Worm (Caenorhabditis elegans) whole organism, L2 larva: ENCODE results near the gene sms-3.

ENCODE experiments used
- C34F6.9 ChIP-seq: fragments of 150-350 bp; optimal IDR thresholded peaks from 2 replicates; lab custom pipeline; 2014; ENCODE audit warnings: missing biosample characterization, missing genetic modification characterization
- F13H6.1 ChIP-seq: sonication (generic microtip); optimal IDR thresholded peaks from 2 replicates; lab custom pipeline; 2016; ENCODE audit warnings: missing genetic modification characterization, missing compliant biosample characterization
- Y55F3AM.14 ChIP-seq: fragments of 200-800 bp; sonication (Bioruptor generic); optimal IDR thresholded peaks from 2 replicates; lab custom pipeline; 2018; ENCODE audit warnings: mild to moderate bottlenecking, missing genetic modification characterization, missing compliant biosample characterization
- ZK546.5 ChIP-seq: sonication (generic microtip); optimal IDR thresholded peaks from 2 replicates; lab custom pipeline; 2017; ENCODE audit warnings: missing biosample characterization, missing genetic modification characterization
- alr-1 ChIP-seq: fragments of 150-350 bp; optimal IDR thresholded peaks from 2 replicates; lab custom pipeline; 2014; ENCODE audit warnings: missing biosample characterization, missing genetic modification characterization
- aly-2 ChIP-seq: fragments of 150-350 bp; optimal IDR thresholded peaks from 2 replicates; lab custom pipeline; 2014; ENCODE audit warnings: missing biosample characterization, missing genetic modification characterization
- blmp-1 ChIP-seq: sonication (generic microtip); optimal IDR thresholded peaks from 2 replicates; lab custom pipeline; 2017; ENCODE audit warnings: missing genetic modification characterization, mild to moderate bottlenecking, missing compliant biosample characterization, antibody characterized with exemption, moderate library complexity; ENCODE audit not compliant: insufficient read depth
- crh-2 ChIP-seq: sonication (generic microtip); optimal IDR thresholded peaks from 2 replicates; lab custom pipeline; 2017; ENCODE audit warnings: missing biosample characterization, missing genetic modification characterization
- fos-1 ChIP-seq: fragments of 150-350 bp; optimal IDR thresholded peaks from 2 replicates; lab custom pipeline; 2014; ENCODE audit warnings: missing biosample characterization, missing genetic modification characterization
- gmeb-1 ChIP-seq: fragments of 150-350 bp; optimal IDR thresholded peaks from 2 replicates; lab custom pipeline; 2014; ENCODE audit warnings: missing biosample characterization, missing genetic modification characterization
- lin-11 ChIP-seq: fragments of 150-350 bp; sonication (generic microtip); optimal IDR thresholded peaks from 2 replicates; lab custom pipeline; 2014; ENCODE audit warnings: missing biosample characterization, missing genetic modification characterization, inconsistent platforms, mixed read lengths
- lin-13 ChIP-seq: fragments of 150-350 bp; optimal IDR thresholded peaks from 2 replicates; lab custom pipeline; 2014; ENCODE audit warnings: missing biosample characterization, missing genetic modification reagents, missing genetic modification characterization
- lin-39 ChIP-seq: fragments of 150-350 bp; optimal IDR thresholded peaks from 2 replicates; lab custom pipeline; 2014; ENCODE audit warnings: missing biosample characterization, missing genetic modification reagents, missing genetic modification characterization
- lsy-2 ChIP-seq, 2 experiments: fragments of 150-350 bp in 1 of 2; sonication (generic microtip) in 1 of 2; optimal IDR thresholded peaks; 2 replicates each; lab custom pipeline; 2014 to 2017; ENCODE audit warnings: missing biosample characterization in 2 of 2, missing genetic modification characterization in 2 of 2
- mab-5 ChIP-seq: fragments of 150-350 bp; optimal IDR thresholded peaks from 2 replicates; lab custom pipeline; 2014; ENCODE audit warnings: missing biosample characterization, missing genetic modification characterization
- nhr-10 ChIP-seq: sonication (generic microtip); optimal IDR thresholded peaks from 2 replicates; lab custom pipeline; 2017; ENCODE audit warnings: missing biosample characterization, missing genetic modification characterization
- nhr-11 ChIP-seq: fragments of 150-350 bp; optimal IDR thresholded peaks from 2 replicates; lab custom pipeline; 2014; ENCODE audit warnings: missing biosample characterization, missing genetic modification characterization
- nhr-129 ChIP-seq: fragments of 150-350 bp; optimal IDR thresholded peaks from 2 replicates; lab custom pipeline; 2014; ENCODE audit warnings: missing biosample characterization, missing genetic modification characterization
- nhr-21 ChIP-seq: fragments of 150-350 bp; optimal IDR thresholded peaks from 2 replicates; lab custom pipeline; 2014; ENCODE audit warnings: missing biosample characterization, missing genetic modification characterization
- nhr-23 ChIP-seq: fragments of 150-350 bp; optimal IDR thresholded peaks from 2 replicates; lab custom pipeline; 2014; ENCODE audit warnings: missing biosample characterization, missing genetic modification reagents, missing genetic modification characterization
- nhr-237 ChIP-seq: fragments of 150-350 bp; optimal IDR thresholded peaks from 2 replicates; lab custom pipeline; 2014; ENCODE audit warnings: missing biosample characterization, missing genetic modification characterization
- nhr-25 ChIP-seq: fragments of 150-350 bp; sonication (generic microtip); optimal IDR thresholded peaks from 3 replicates; lab custom pipeline; 2014; ENCODE audit warnings: missing biosample characterization, missing genetic modification characterization
- nhr-6 ChIP-seq: fragments of 150-350 bp; optimal IDR thresholded peaks from 2 replicates; lab custom pipeline; 2014; ENCODE audit warnings: missing biosample characterization, missing genetic modification characterization
- nhr-77 ChIP-seq: fragments of 150-350 bp; optimal IDR thresholded peaks from 2 replicates; lab custom pipeline; 2014; ENCODE audit warnings: missing biosample characterization, missing genetic modification characterization
- peb-1 ChIP-seq: fragments of 150-350 bp; optimal IDR thresholded peaks from 2 replicates; lab custom pipeline; 2014; ENCODE audit warnings: missing biosample characterization, missing genetic modification characterization
- sem-4 ChIP-seq: fragments of 150-350 bp; optimal IDR thresholded peaks from 2 replicates; lab custom pipeline; 2014; ENCODE audit warnings: missing biosample characterization, missing genetic modification reagents, missing genetic modification characterization
- skn-1 ChIP-seq: sonication (generic microtip); optimal IDR thresholded peaks from 2 replicates; lab custom pipeline; 2017; ENCODE audit warnings: missing biosample characterization, missing genetic modification characterization
- sma-3 ChIP-seq: sonication (generic microtip); optimal IDR thresholded peaks from 2 replicates; lab custom pipeline; 2016; ENCODE audit warnings: missing genetic modification reagents, missing genetic modification characterization, missing compliant biosample characterization
- sma-9 ChIP-seq, 2 experiments: fragments of 150-350 bp in 1 of 2; sonication (generic microtip) in 1 of 2; optimal IDR thresholded peaks; 2 replicates each; lab custom pipeline; 2014 to 2016; ENCODE audit warnings: missing genetic modification characterization in 2 of 2, mild to moderate bottlenecking in 1 of 2, missing biosample characterization in 1 of 2, missing compliant biosample characterization in 1 of 2, missing genetic modification reagents in 1 of 2, moderate library complexity in 1 of 2
- unc-39 ChIP-seq: fragments of 150-350 bp; optimal IDR thresholded peaks from 2 replicates; lab custom pipeline; 2014; ENCODE audit warnings: missing biosample characterization, missing genetic modification characterization
- unc-55 ChIP-seq: fragments of 150-350 bp; sonication (generic microtip); optimal IDR thresholded peaks from 3 replicates; lab custom pipeline; 2014; ENCODE audit warnings: missing biosample characterization, missing genetic modification reagents, missing genetic modification characterization
- unc-62 ChIP-seq: fragments of 150-350 bp; optimal IDR thresholded peaks from 2 replicates; lab custom pipeline; 2014; ENCODE audit warnings: missing biosample characterization, missing genetic modification reagents, missing genetic modification characterization
- ztf-11 ChIP-seq: sonication (generic microtip); optimal IDR thresholded peaks from 2 replicates; lab custom pipeline; 2017; ENCODE audit warnings: missing biosample characterization, missing genetic modification characterization

The sms-3 gene

ce11 chrIII:1604514-1604976, 3.6 kb upstream of the sms-3 start, which contains the start of gene Y22D7AL.6 (continued):
- peak; percentile 35 for TF ChIP-seq lin-13 (GFP tag; lab: Kevin White, UChicago)
- peak; percentile 14 for TF ChIP-seq lin-11 (tag; lab: Kevin White, UChicago)
- TF ChIP-seq crh-2, result no peak
- no peak for TF ChIP-seq peb-1 (tag; lab: Kevin White, UChicago)
- no peak for TF ChIP-seq skn-1 (tag; lab: Kevin White, UChicago)
- peak; percentile 21 for TF ChIP-seq blmp-1
- TF ChIP-seq sem-4, result no peak
- no peak for TF ChIP-seq mab-5 (tag; lab: Kevin White, UChicago)
- peak; percentile 37 for TF ChIP-seq gmeb-1 (tag; lab: Kevin White, UChicago)

- TF ChIP-seq unc-62 (GFP tag; lab: Kevin White, UChicago) (no peak), lsy-2 (tag; optimal IDR thresholded peaks at IDR 0.05; lab: Kevin White, UChicago) (no peak), ZK546.5 (tag; lab: Kevin White, UChicago) (no peak), C34F6.9 (tag; lab: Kevin White, UChicago) (no peak), blmp-1 (no peak), aly-2 (no peak), lin-39 (no peak), unc-39 (tag; lab: Kevin White, UChicago) (no peak), nhr-11 (no peak), nhr-23 (tag; lab: Kevin White, UChicago) (no peak), sma-3 (no peak), nhr-237 (no peak)
These were observed 2.8 kb upstream of the sms-3 start for ce11 chrIII:1603776-1604175.

ce11 chrIII:1602682-1603081, 1.7 kb upstream of the sms-3 start:
- TF ChIP-seq nhr-10 (tag; lab: Kevin White, UChicago), result no peak
- peak; percentile 30 for TF ChIP-seq sma-9 (GFP tag; optimal IDR thresholded peaks at IDR 0.05; lab: Kevin White, UChicago)
- no peak for TF ChIP-seq sma-9 (tag; optimal IDR thresholded peaks at IDR 0.05; lab: Kevin White, UChicago)
- TF ChIP-seq crh-2, result peak; percentile 2
- TF ChIP-seq lin-13 (GFP tag; lab: Kevin White, UChicago), result no peak
- peak; percentile 25 for TF ChIP-seq sma-3
- TF ChIP-seq fos-1, result peak; percentile 93
- TF ChIP-seq unc-55 (GFP tag; lab: Kevin White, UChicago), result no peak
- TF ChIP-seq, all 48 proteins: peak for 4

- TF ChIP-seq nhr-129 (tag; lab: Kevin White, UChicago), result peak; percentile 8
- peak; percentile 61 for TF ChIP-seq lin-13 (GFP tag; lab: Kevin White, UChicago)
- TF ChIP-seq C34F6.9 (tag; lab: Kevin White, UChicago), result peak; percentile 2
- TF ChIP-seq aly-2, result no peak
- peak; percentile 65 for TF ChIP-seq Y55F3AM.14 (GFP tag; lab: Kevin White, UChicago)
- TF ChIP-seq F13H6.1 (tag; lab: Kevin White, UChicago), result peak; percentile 20
- peak; percentile 22 for TF ChIP-seq crh-2
- TF ChIP-seq nhr-6 (tag; lab: Kevin White, UChicago), result no peak
- TF ChIP-seq sma-9 (GFP tag; optimal IDR thresholded peaks at IDR 0.05; lab: Kevin White, UChicago), result peak; percentile 53
- TF ChIP-seq sma-9 (tag; optimal IDR thresholded peaks at IDR 0.05; lab: Kevin White, UChicago), result no peak
- TF ChIP-seq nhr-25 (tag; lab: Kevin White, UChicago), result peak; percentile 64
- TF ChIP-seq nhr-21, result peak; percentile 0
- peak in 1 of 2 experiments; percentile 24 for TF ChIP-seq lsy-2 (tag; optimal IDR thresholded peaks at IDR 0.05; lab: Kevin White, UChicago)
- no peak for TF ChIP-seq nhr-10 (tag; lab: Kevin White, UChicago)
These were observed 673 bp upstream of the sms-3 start for ce11 chrIII:1601464-1602169.

ce11 chrIII:1598927-1599326, 2.0 kb downstream of the sms-3 start:
- TF ChIP-seq ztf-11 (tag; lab: Kevin White, UChicago) (no peak), peb-1 (tag; lab: Kevin White, UChicago) (no peak), sma-9 (GFP tag; optimal IDR thresholded peaks at IDR 0.05; lab: Kevin White, UChicago) (no peak), sma-9 (tag; optimal IDR thresholded peaks at IDR 0.05; lab: Kevin White, UChicago) (no peak), crh-2 (no peak), nhr-77 (tag; lab: Kevin White, UChicago) (no peak), nhr-10 (tag; lab: Kevin White, UChicago) (no peak), alr-1 (tag; lab: Kevin White, UChicago) (no peak), blmp-1 (no peak)
